Worm (Caenorhabditis elegans) whole organism, L4 larva: Measurements from ENCODE around the gene syp-1.

Experiments used
- D1046.2 ChIP-seq: fragments of 200-800 bp; sonication (Bioruptor generic); IDR thresholded peaks from 2 replicates; pipeline ENCODE4 v1.3.6; 2022; ENCODE audit warnings: missing genetic modification characterization, missing compliant biosample characterization
- F26F4.8 ChIP-seq: fragments of 200-800 bp; sonication (Bioruptor generic); conservative IDR thresholded peaks from 2 replicates; pipeline ENCODE4 v1.3.6; 2022; ENCODE audit warnings: missing genetic modification characterization, missing compliant biosample characterization
- F49E8.2 ChIP-seq: sonication (generic microtip); optimal IDR thresholded peaks from 2 replicates; lab custom pipeline; 2016; ENCODE audit warnings: missing compliant biosample characterization, mild to moderate bottlenecking, missing genetic modification characterization, borderline replicate concordance
- Y48G9A.11 ChIP-seq: fragments of 200-800 bp; sonication (Bioruptor generic); IDR thresholded peaks from 2 replicates; pipeline ENCODE4 v1.3.6; 2022; ENCODE audit warnings: missing genetic modification reagents, missing genetic modification characterization, missing compliant biosample characterization
- ZK546.5 ChIP-seq, 2 experiments: sonication (generic microtip); optimal IDR thresholded peaks; 2 replicates each; lab custom pipeline; 2017; ENCODE audit warnings: missing biosample characterization in 2 of 2, missing genetic modification characterization in 2 of 2
- aha-1 ChIP-seq: fragments of 150-350 bp; peaks from one replicate; lab custom pipeline; 2014; ENCODE audit warnings: missing biosample characterization, missing genetic modification characterization
- arid-1 ChIP-seq: fragments of 200-800 bp; sonication (Bioruptor generic); conservative IDR thresholded peaks from 2 replicates; pipeline ENCODE4 v1.3.6; 2022; ENCODE audit warnings: missing genetic modification reagents, missing genetic modification characterization, missing compliant biosample characterization
- attf-4 ChIP-seq: sonication (generic microtip); optimal IDR thresholded peaks from 3 replicates; lab custom pipeline; 2017; ENCODE audit warnings: missing biosample characterization, missing genetic modification characterization
- ceh-20 ChIP-seq: fragments of 200-800 bp; sonication (Bioruptor generic); IDR thresholded peaks from 2 replicates; pipeline ENCODE4 v1.3.6; 2022; ENCODE audit warnings: missing genetic modification reagents, missing genetic modification characterization, missing compliant biosample characterization
- ceh-32 ChIP-seq: sonication (generic microtip); optimal IDR thresholded peaks from 2 replicates; lab custom pipeline; 2016; ENCODE audit warnings: mild to moderate bottlenecking, missing genetic modification characterization, missing compliant biosample characterization; ENCODE audit not compliant: poor library complexity
- ces-1 ChIP-seq: fragments of 150-350 bp; sonication (generic microtip); optimal IDR thresholded peaks from 4 replicates; lab custom pipeline; 2014; ENCODE audit warnings: missing biosample characterization, missing genetic modification reagents, missing genetic modification characterization
- ctbp-1 ChIP-seq: fragments of 200-800 bp; sonication (Bioruptor generic); IDR thresholded peaks from 2 replicates; pipeline ENCODE4 v1.3.6; 2022; ENCODE audit warnings: missing genetic modification reagents, missing genetic modification characterization, missing compliant biosample characterization
- daf-8 ChIP-seq: fragments of 200-800 bp; sonication (Bioruptor generic); IDR thresholded peaks from 2 replicates; pipeline ENCODE4 v1.3.6; 2022; ENCODE audit warnings: missing genetic modification characterization, missing compliant biosample characterization
- dmd-6 ChIP-seq: fragments of 200-800 bp; sonication (Bioruptor generic); IDR thresholded peaks from 2 replicates; pipeline ENCODE4 v1.3.6; 2022; ENCODE audit warnings: missing genetic modification reagents, missing genetic modification characterization, missing compliant biosample characterization
- dmd-8 ChIP-seq: fragments of 200-800 bp; sonication (Bioruptor generic); IDR thresholded peaks from 2 replicates; pipeline ENCODE4 v1.3.6; 2022; ENCODE audit warnings: missing genetic modification characterization, missing compliant biosample characterization
- dmd-9 ChIP-seq: fragments of 200-800 bp; sonication (Bioruptor generic); IDR thresholded peaks from 2 replicates; pipeline ENCODE4 v1.3.6; 2022; ENCODE audit warnings: missing genetic modification reagents, missing genetic modification characterization, missing compliant biosample characterization
- dpl-1 ChIP-seq: fragments of 150-350 bp; optimal IDR thresholded peaks from 2 replicates; lab custom pipeline; 2014; ENCODE audit warnings: missing biosample characterization, missing genetic modification reagents, missing genetic modification characterization
- duxl-1 ChIP-seq: sonication (generic microtip); optimal IDR thresholded peaks from 2 replicates; lab custom pipeline; 2016; ENCODE audit warnings: mild to moderate bottlenecking, missing genetic modification characterization, moderate library complexity, missing compliant biosample characterization; ENCODE audit not compliant: poor library complexity
- fkh-10 ChIP-seq: fragments of 150-350 bp; optimal IDR thresholded peaks from 2 replicates; lab custom pipeline; 2014; ENCODE audit warnings: missing biosample characterization, missing genetic modification reagents, missing genetic modification characterization
- gei-8 ChIP-seq: fragments of 200-800 bp; sonication (Bioruptor generic); optimal IDR thresholded peaks from 2 replicates; lab custom pipeline; 2018; ENCODE audit warnings: mild to moderate bottlenecking, missing genetic modification characterization, missing compliant biosample characterization
- hif-1 ChIP-seq, 2 experiments: sonication (generic microtip); optimal IDR thresholded peaks; 2 replicates each; lab custom pipeline; 2016 to 2017; ENCODE audit warnings: missing compliant biosample characterization in 2 of 2, missing genetic modification characterization in 2 of 2, missing genetic modification reagents in 2 of 2, missing genotype in 2 of 2, mild to moderate bottlenecking in 1 of 2
- hlh-11 ChIP-seq: fragments of 200-800 bp; sonication (Bioruptor generic); optimal IDR thresholded peaks from 2 replicates; lab custom pipeline; 2018; ENCODE audit warnings: mild to moderate bottlenecking, missing genetic modification characterization, missing compliant biosample characterization
- hlh-30 ChIP-seq: sonication (generic microtip); optimal IDR thresholded peaks from 2 replicates; lab custom pipeline; 2017; ENCODE audit warnings: antibody characterized with exemption, mild to moderate bottlenecking, missing genetic modification characterization, missing compliant biosample characterization; ENCODE audit not compliant: insufficient read depth
- lim-7 ChIP-seq: fragments of 200-800 bp; sonication (Bioruptor generic); IDR thresholded peaks from 2 replicates; pipeline ENCODE4 v1.3.6; 2022; ENCODE audit warnings: missing genetic modification characterization, missing compliant biosample characterization
- lin-1 ChIP-seq: fragments of 200-800 bp; sonication (Bioruptor generic); IDR thresholded peaks from 2 replicates; pipeline ENCODE4 v1.3.6; 2022; ENCODE audit warnings: missing genetic modification reagents, missing genetic modification characterization, missing compliant biosample characterization
- lin-13 ChIP-seq: fragments of 150-350 bp; optimal IDR thresholded peaks from 2 replicates; lab custom pipeline; 2014; ENCODE audit warnings: missing biosample characterization, missing genetic modification reagents, missing genetic modification characterization
- lin-15B ChIP-seq: fragments of 150-350 bp; sonication (generic microtip); optimal IDR thresholded peaks from 3 replicates; lab custom pipeline; 2014; ENCODE audit warnings: missing biosample characterization, missing genetic modification characterization
- lin-29 ChIP-seq: fragments of 200-800 bp; sonication (Bioruptor generic); IDR thresholded peaks from 2 replicates; pipeline ENCODE4 v1.3.6; 2022; ENCODE audit warnings: missing genetic modification reagents, missing genetic modification characterization, missing compliant biosample characterization
- lir-3 ChIP-seq: sonication (generic microtip); optimal IDR thresholded peaks from 2 replicates; lab custom pipeline; 2016; ENCODE audit warnings: mild to moderate bottlenecking, missing genetic modification characterization, missing compliant biosample characterization
- madf-5 ChIP-seq, 2 experiments: fragments of 200-800 bp; sonication (Bioruptor generic); IDR thresholded peaks; 2 replicates each; pipeline ENCODE4 v1.3.6; 2022; ENCODE audit warnings: missing compliant biosample characterization in 2 of 2, missing genetic modification characterization in 2 of 2
- mdl-1 ChIP-seq, 2 experiments: fragments of 150-350 bp in 1 of 2; sonication (generic microtip) in 1 of 2; optimal IDR thresholded peaks; 2 replicates each; lab custom pipeline; 2014 to 2017; ENCODE audit warnings: missing biosample characterization in 2 of 2, missing genetic modification characterization in 2 of 2
- mdt-29 ChIP-seq: fragments of 200-800 bp; sonication (Bioruptor generic); IDR thresholded peaks from 2 replicates; pipeline ENCODE4 v1.3.6; 2022; ENCODE audit warnings: missing genetic modification reagents, missing genetic modification characterization, missing compliant biosample characterization
- mxl-2 ChIP-seq: fragments of 200-800 bp; sonication (Bioruptor generic); conservative IDR thresholded peaks from 2 replicates; pipeline ENCODE4 v1.3.6; 2022; ENCODE audit warnings: missing genetic modification reagents, missing genetic modification characterization, missing compliant biosample characterization
- nhr-10 ChIP-seq: fragments of 150-350 bp; optimal IDR thresholded peaks from 2 replicates; lab custom pipeline; 2014; ENCODE audit warnings: missing biosample characterization, missing genetic modification characterization
- nhr-237 ChIP-seq: sonication (generic microtip); optimal IDR thresholded peaks from 2 replicates; lab custom pipeline; 2017; ENCODE audit warnings: missing biosample characterization, missing genetic modification characterization
- nhr-25 ChIP-seq: sonication (generic microtip); optimal IDR thresholded peaks from 2 replicates; lab custom pipeline; 2017; ENCODE audit warnings: missing genetic modification characterization, mild to moderate bottlenecking, missing compliant biosample characterization, antibody characterized with exemption, moderate library complexity, borderline replicate concordance; ENCODE audit not compliant: insufficient read depth
- nhr-28 ChIP-seq: fragments of 150-350 bp; optimal IDR thresholded peaks from 2 replicates; lab custom pipeline; 2014; ENCODE audit warnings: missing biosample characterization, missing genetic modification characterization
- nhr-41 ChIP-seq: fragments of 200-800 bp; sonication (Bioruptor generic); IDR thresholded peaks from 2 replicates; pipeline ENCODE4 v1.3.6; 2022; ENCODE audit warnings: missing genetic modification reagents, missing genetic modification characterization, missing compliant biosample characterization
- nhr-48 ChIP-seq: sonication (generic microtip); optimal IDR thresholded peaks from 2 replicates; lab custom pipeline; 2016; ENCODE audit warnings: mild to moderate bottlenecking, missing genetic modification characterization, missing compliant biosample characterization
- nhr-6 ChIP-seq: fragments of 150-350 bp; optimal IDR thresholded peaks from 2 replicates; lab custom pipeline; 2014; ENCODE audit warnings: missing biosample characterization, missing genetic modification characterization
- nhr-77 ChIP-seq: fragments of 150-350 bp; optimal IDR thresholded peaks from 2 replicates; lab custom pipeline; 2014; ENCODE audit warnings: missing biosample characterization, missing genetic modification characterization
- rbr-2 ChIP-seq: sonication (generic microtip); optimal IDR thresholded peaks from 2 replicates; lab custom pipeline; 2016; ENCODE audit warnings: missing genotype, missing genetic modification characterization, missing compliant biosample characterization
- spr-1 ChIP-seq: sonication (generic microtip); optimal IDR thresholded peaks from 2 replicates; lab custom pipeline; 2016; ENCODE audit warnings: mild to moderate bottlenecking, missing genetic modification characterization, missing compliant biosample characterization
- tra-1 ChIP-seq: fragments of 200-800 bp; sonication (Bioruptor generic); IDR thresholded peaks from 2 replicates; pipeline ENCODE4 v1.3.6; 2022; ENCODE audit warnings: missing genetic modification reagents, missing genetic modification characterization, missing compliant biosample characterization
- unc-62 ChIP-seq, 3 experiments: fragments of 150-350 bp in 1 of 3; sonication (generic microtip); optimal IDR thresholded peaks in 2 of 3; peaks in 1 of 3; 1 replicate in 1 of 3; 2 replicates in 2 of 3; lab custom pipeline; 2014 to 2017; ENCODE audit warnings: missing biosample characterization in 3 of 3, missing genetic modification characterization in 3 of 3, missing genetic modification reagents in 3 of 3, missing genotype in 1 of 3
- zfp-2 ChIP-seq: sonication (generic microtip); optimal IDR thresholded peaks from 2 replicates; lab custom pipeline; 2016; ENCODE audit warnings: mild to moderate bottlenecking, missing genetic modification characterization, missing compliant biosample characterization
- zfp-3 ChIP-seq: fragments of 200-800 bp; sonication (Bioruptor generic); conservative IDR thresholded peaks from 2 replicates; pipeline ENCODE4 v1.3.6; 2022; ENCODE audit warnings: missing genetic modification reagents, missing genetic modification characterization, missing compliant biosample characterization
- zip-11 ChIP-seq: fragments of 200-800 bp; sonication (Bioruptor generic); IDR thresholded peaks from 2 replicates; pipeline ENCODE4 v1.3.6; 2022; ENCODE audit warnings: missing genetic modification characterization, missing compliant biosample characterization
- zip-2 ChIP-seq: fragments of 150-350 bp; optimal IDR thresholded peaks from 2 replicates; lab custom pipeline; 2014; ENCODE audit warnings: missing biosample characterization, missing genetic modification characterization
- ztf-7 ChIP-seq: fragments of 150-350 bp; optimal IDR thresholded peaks from 2 replicates; lab custom pipeline; 2014; ENCODE audit warnings: missing biosample characterization, missing genetic modification characterization

syp-1 gene

DNA sequence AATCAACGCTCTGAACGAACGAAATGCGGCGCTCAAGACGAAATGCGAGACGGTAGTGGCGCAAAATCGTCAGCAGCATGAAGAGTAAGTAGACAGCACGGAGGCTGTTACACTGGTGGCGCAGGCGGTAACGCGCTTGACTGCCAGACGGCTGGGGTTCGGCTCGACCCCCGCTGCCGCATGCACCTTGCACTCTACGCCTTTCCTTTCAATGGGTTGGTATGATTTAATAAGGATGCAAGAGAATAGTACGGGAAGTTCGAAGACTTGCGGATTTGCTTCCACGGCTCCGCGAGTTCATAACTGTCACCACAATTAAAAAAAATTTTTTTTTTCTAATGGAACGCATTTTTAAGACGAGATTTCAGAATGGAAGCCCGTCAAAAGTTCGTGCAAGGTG, 34.0 kb upstream of the syp-1 start (continued):
- TF ChIP-seq ceh-32 (tag; lab: Kevin White, UChicago) (peak; percentile 9), attf-4 (tag; lab: Kevin White, UChicago) (no peak), lin-29 (GFP tag; lab: Robert Waterston, UW) (peak; percentile 74; the same call in 1 of the 2 replicates), mdt-29 (GFP tag; lab: Robert Waterston, UW) (peak; percentile 76), arid-1 (GFP tag; lab: Robert Waterston, UW) (peak; percentile 81; the same call in 1 of the 2 replicates), hlh-11 (tag; lab: Kevin White, UChicago) (peak; percentile 68), mxl-2 (GFP tag; lab: Robert Waterston, UW) (peak; percentile 72; the same call in 1 of the 2 replicates), nhr-6 (tag; lab: Kevin White, UChicago) (peak; percentile 43), madf-5 (GFP tag; IDR thresholded peaks at IDR 0.05; lab: Robert Waterston, UW) (peak; percentile 65 to 79; a peak in 2 of 4 replicates), ctbp-1 (peak; percentile 88; the same call in 1 of the 2 replicates), hlh-30 (tag; lab: Kevin White, UChicago) (peak; percentile 69), dmd-9 (GFP tag; lab: Robert Waterston, UW) (peak; percentile 75), lim-7 (peak; percentile 90), nhr-48 (tag; lab: Kevin White, UChicago) (peak; percentile 74), ces-1 (GFP tag; lab: Kevin White, UChicago) (peak; percentile 6), ztf-7 (tag; lab: Kevin White, UChicago) (peak; percentile 51), daf-8 (no peak), mdl-1 (tag; optimal IDR thresholded peaks at IDR 0.05; lab: Kevin White, UChicago) (peak in 1 of 2 experiments; percentile 10), rbr-2 (peak; percentile 76), nhr-41 (peak; percentile 88), unc-62 (GFP tag; optimal IDR thresholded peaks at IDR 0.05 in 1 of 2; lab: Kevin White, UChicago) (peak in 1 of 2 experiments; percentile 97), unc-62 (tag; optimal IDR thresholded peaks at IDR 0.05; lab: Kevin White, UChicago) (no peak), dpl-1 (GFP tag; lab: Kevin White, UChicago) (peak; percentile 48), zfp-2 (tag; lab: Kevin White, UChicago) (peak; percentile 62), hif-1 (tag; optimal IDR thresholded peaks at IDR 0.05; lab: Kevin White, UChicago) (peak in 1 of 2 experiments; percentile 61), dmd-6 (GFP tag; lab: Robert Waterston, UW) (peak; percentile 78), spr-1 (tag; lab: Kevin White, UChicago) (peak; percentile 85), dmd-8 (GFP tag; lab: Robert Waterston, UW) (peak; percentile 92), lin-15B (tag; lab: Kevin White, UChicago) (no peak), lin-1 (GFP tag; lab: Robert Waterston, UW) (peak; percentile 82), Y48G9A.11 (GFP tag; lab: Robert Waterston, UW) (peak; percentile 80), F49E8.2 (tag; lab: Kevin White, UChicago) (peak; percentile 84), nhr-77 (tag; lab: Kevin White, UChicago) (no peak), lin-13 (GFP tag; lab: Kevin White, UChicago) (peak; percentile 89), lir-3 (tag; lab: Kevin White, UChicago) (peak; percentile 80), D1046.2 (GFP tag; lab: Robert Waterston, UW) (peak; percentile 91), F26F4.8 (GFP tag; lab: Robert Waterston, UW) (peak; percentile 82; the same call in 1 of the 2 replicates), aha-1 (tag; lab: Kevin White, UChicago) (peak; percentile 98), nhr-28 (tag; lab: Kevin White, UChicago) (peak; percentile 33), fkh-10 (GFP tag; lab: Kevin White, UChicago) (no peak), ceh-20 (GFP tag; lab: Robert Waterston, UW) (peak; percentile 85), duxl-1 (peak; percentile 74), zip-11 (0 out of 2 replicates have a peak, but pooled peaks have one; percentile 65), nhr-237 (tag; lab: Kevin White, UChicago) (no peak), ZK546.5 (tag; optimal IDR thresholded peaks at IDR 0.05; lab: Kevin White, UChicago) (no peak), zfp-3 (peak; percentile 62; the same call in 1 of the 2 replicates), nhr-10 (tag; lab: Kevin White, UChicago) (no peak), tra-1 (GFP tag; lab: Robert Waterston, UW) (peak; percentile 88), nhr-25 (tag; lab: Kevin White, UChicago) (peak; percentile 9), zip-2 (tag; lab: Kevin White, UChicago) (peak; percentile 1), gei-8 (GFP tag; lab: Kevin White, UChicago) (peak; percentile 66)
